Fruit fly (Drosophila melanogaster): Measurements from ENCODE around the gene CG7829.

The CG7829 gene

DNA sequence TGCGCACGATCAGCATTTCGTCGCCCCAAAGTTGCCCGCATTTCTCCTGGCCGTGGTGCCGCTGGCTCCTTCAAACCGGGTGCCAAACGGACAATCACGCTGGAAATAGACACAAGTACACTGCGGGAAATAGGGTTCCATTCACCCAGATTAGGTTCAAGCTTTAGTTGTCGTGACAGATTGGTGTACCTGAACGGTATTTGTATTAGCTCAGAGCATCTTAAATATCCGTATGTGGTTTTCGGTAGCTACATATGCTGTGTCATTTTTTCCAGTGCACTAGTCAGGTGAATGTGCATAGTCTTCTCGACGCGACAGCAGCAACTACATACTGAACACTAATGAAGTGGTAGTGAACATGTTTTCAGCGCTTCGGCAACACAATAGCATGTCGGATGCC lies 29.6 kb upstream of the CG7829 start (continued):
- peak; percentile 35; the same call in 1 of the 2 replicates for TF ChIP-seq Awh (GFP tag; IDR thresholded peaks at IDR 0.05)
- TF ChIP-seq CG12219 (GFP tag; optimal IDR thresholded peaks at IDR 0.05): no peak
- TF ChIP-seq CG8290 (GFP tag; optimal IDR thresholded peaks at IDR 0.05): no peak
- no peak for TF ChIP-seq CG8290 (tag; optimal IDR thresholded peaks at IDR 0.05)
- no peak for TF ChIP-seq Antp (GFP tag; optimal IDR thresholded peaks at IDR 0.05)
- TF ChIP-seq crol (GFP tag; IDR thresholded peaks at IDR 0.05): no peak
- 0 out of 2 replicates have a peak, but pooled peaks have one; percentile 21 for TF ChIP-seq CG17328 (GFP tag; IDR thresholded peaks at IDR 0.05)
- TF ChIP-seq CG6272 (GFP tag; IDR thresholded peaks at IDR 0.05): no peak
- no peak for TF ChIP-seq CG9727 (GFP tag; optimal IDR thresholded peaks at IDR 0.05)
- no peak for TF ChIP-seq CG32532 (GFP tag; IDR thresholded peaks at IDR 0.05)
- no peak for TF ChIP-seq Gug (GFP tag; IDR thresholded peaks at IDR 0.05)
- no peak for TF ChIP-seq Nf-YC (tag; optimal IDR thresholded peaks at IDR 0.05)
- TF ChIP-seq pan (optimal IDR thresholded peaks at IDR 0.05): no peak
- TF ChIP-seq pan (GFP tag; optimal IDR thresholded peaks at IDR 0.05 in 1 of 2, IDR thresholded peaks at IDR 0.05 in 1 of 2): peak in 1 of 2 experiments; percentile 49

DNA sequence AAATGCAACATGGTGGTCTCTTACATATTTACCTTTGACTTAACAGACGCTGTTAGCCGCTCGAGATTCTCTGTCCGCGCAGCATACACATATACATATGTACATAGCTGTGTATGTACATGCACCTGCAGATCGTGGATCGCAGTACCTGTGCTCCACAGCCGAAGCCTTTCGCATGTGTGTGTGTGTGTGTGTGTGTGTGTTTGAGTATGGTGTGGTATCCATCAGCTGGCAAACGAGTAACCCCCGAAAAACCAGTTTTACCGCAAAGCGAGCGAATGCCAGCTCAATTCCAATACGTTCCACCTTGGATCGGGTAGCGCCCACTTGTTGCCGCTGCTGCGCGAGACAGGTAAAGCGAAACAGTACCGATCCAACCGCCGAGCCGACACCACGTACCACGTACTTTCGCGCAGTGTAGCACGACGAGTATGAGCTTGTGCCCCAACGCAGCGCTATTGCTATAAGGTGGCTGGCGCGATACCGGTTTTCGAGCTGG lies 23.8 kb upstream of the CG7829 start, which contains the start of gene Cad99C:
Gene Cad99C (plus strand): TSS at position 365 of the 499 bp plus-strand sequence.
- no peak for TF ChIP-seq gfzf (GFP tag; optimal IDR thresholded peaks at IDR 0.05)
- peak; percentile 16; the same call in 1 of the 2 replicates for TF ChIP-seq slbo (GFP tag; IDR thresholded peaks at IDR 0.05)
- TF ChIP-seq Vsx1 (GFP tag; optimal IDR thresholded peaks at IDR 0.05): peak; percentile 51
- peak; percentile 86 for TF ChIP-seq CG6175 (GFP tag; IDR thresholded peaks at IDR 0.05)
- peak; percentile 27 for TF ChIP-seq caup (GFP tag; optimal IDR thresholded peaks at IDR 0.05; ENCODE audit: severe bottlenecking)
- TF ChIP-seq sna (GFP tag; IDR thresholded peaks at IDR 0.05; ENCODE audit: partially characterized antibody): 0 out of 2 replicates have a peak, but pooled peaks have one; percentile 43
- peak; percentile 79 for TF ChIP-seq CG10543 (GFP tag; optimal IDR thresholded peaks at IDR 0.05)
- TF ChIP-seq jing (GFP tag; optimal IDR thresholded peaks at IDR 0.05): no peak
- no peak for TF ChIP-seq CG12659 (GFP tag; optimal IDR thresholded peaks at IDR 0.05)
- no peak for TF ChIP-seq CG10654 (GFP tag; optimal IDR thresholded peaks at IDR 0.05)
- peak; percentile 69 for TF ChIP-seq CG13894 (tag; optimal IDR thresholded peaks at IDR 0.05)
- TF ChIP-seq Deaf1 (tag; optimal IDR thresholded peaks at IDR 0.05): peak; percentile 90
- TF ChIP-seq oc (tag; optimal IDR thresholded peaks at IDR 0.05): peak; percentile 14
- TF ChIP-seq pros (GFP tag; optimal IDR thresholded peaks at IDR 0.05): peak; percentile 62
- no peak for TF ChIP-seq CG16863 (GFP tag; optimal IDR thresholded peaks at IDR 0.05)
- TF ChIP-seq tgo (GFP tag; IDR thresholded peaks at IDR 0.05): no peak
- peak; percentile 57; the same call in 2 of the 3 replicates for TF ChIP-seq Opbp (GFP tag; IDR thresholded peaks at IDR 0.05; ENCODE audit: partially characterized antibody)
- peak; percentile 38; the same call in 1 of the 2 replicates for TF ChIP-seq esg (GFP tag; conservative IDR thresholded peaks at IDR 0.05)
- no peak for TF ChIP-seq CG11398 (GFP tag; optimal IDR thresholded peaks at IDR 0.05)
- peak; percentile 53 for TF ChIP-seq ftz-f1 (GFP tag; optimal IDR thresholded peaks at IDR 0.05)
- peak; percentile 5 for TF ChIP-seq CG7839 (tag; optimal IDR thresholded peaks at IDR 0.05)
- TF ChIP-seq amos (GFP tag; IDR thresholded peaks at IDR 0.05; ENCODE audit: partially characterized antibody): peak; percentile 39; the same call in 1 of the 2 replicates
- TF ChIP-seq gce (GFP tag; IDR thresholded peaks at IDR 0.05): 0 out of 3 replicates have a peak, but pooled peaks have one; percentile 14
- peak; percentile 84 for TF ChIP-seq CG2199 (GFP tag; IDR thresholded peaks at IDR 0.05)
- no peak for TF ChIP-seq dati (GFP tag; IDR thresholded peaks at IDR 0.05)
- TF ChIP-seq pan (optimal IDR thresholded peaks at IDR 0.05): no peak
- TF ChIP-seq pan (GFP tag; optimal IDR thresholded peaks at IDR 0.05 in 1 of 2, IDR thresholded peaks at IDR 0.05 in 1 of 2): peak in 1 of 2 experiments; percentile 32
- TF ChIP-seq chn (GFP tag; optimal IDR thresholded peaks at IDR 0.05): peak; percentile 31
- TF ChIP-seq ci (GFP tag; IDR thresholded peaks at IDR 0.05): peak; percentile 24; the same call in 1 of the 3 replicates
- no peak for TF ChIP-seq CG14860 (GFP tag; IDR thresholded peaks at IDR 0.05; ENCODE audit: partially characterized antibody)
- TF ChIP-seq bbx (GFP tag; IDR thresholded peaks at IDR 0.05; ENCODE audit: partially characterized antibody): peak; percentile 57
- peak; percentile 44; the same call in 1 of the 2 replicates for TF ChIP-seq Bgb (GFP tag; IDR thresholded peaks at IDR 0.05; ENCODE audit: partially characterized antibody)
- TF ChIP-seq Adf1 (GFP tag; IDR thresholded peaks at IDR 0.05): peak; percentile 36; the same call in 1 of the 2 replicates
- peak; percentile 1 for TF ChIP-seq pnt (GFP tag; optimal IDR thresholded peaks at IDR 0.05)
- peak in 1 of 2 experiments; percentile 59 for TF ChIP-seq crp (GFP tag; optimal IDR thresholded peaks at IDR 0.05)
- TF ChIP-seq cg (GFP tag; optimal IDR thresholded peaks at IDR 0.05): peak; percentile 96

Data from whole organism, embryonic.